Fruit fly (Drosophila melanogaster): Measurements from ENCODE around the gene SH3PX1.

SH3PX1 gene

DNA sequence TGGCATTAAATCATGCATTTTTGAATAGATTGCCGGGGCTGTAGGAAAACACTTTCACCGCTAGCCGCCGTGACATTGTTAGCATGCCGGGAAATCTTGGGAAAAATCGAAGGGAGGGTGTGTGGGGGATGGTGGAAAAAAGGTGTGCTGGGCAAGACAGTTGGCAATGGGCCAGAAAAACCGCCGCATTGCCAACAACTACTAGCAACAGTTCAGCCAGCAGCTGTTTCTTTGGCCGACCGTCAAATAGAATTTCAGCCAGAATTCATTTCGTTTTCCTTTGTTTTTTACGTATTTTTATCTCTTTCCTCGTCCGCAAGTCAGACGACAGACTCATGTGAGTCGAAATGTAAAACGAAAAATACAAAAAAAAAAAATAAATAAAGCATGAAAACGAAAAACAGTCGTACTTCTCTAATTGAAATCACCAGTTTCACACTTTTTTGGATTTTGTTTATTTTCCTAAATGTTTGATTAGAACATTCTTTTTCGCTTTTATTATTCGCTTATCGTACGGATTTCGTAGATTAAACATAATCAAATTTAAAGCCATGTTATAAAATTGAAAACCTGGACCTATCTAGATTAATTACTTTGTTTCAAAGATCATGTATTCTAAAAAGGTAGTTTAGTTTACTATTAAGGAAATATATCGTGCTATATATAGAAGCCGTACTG lies 22.7 kb downstream of the SH3PX1 start (continued):
- peak; percentile 73 for TF ChIP-seq Med (GFP tag)
- TF ChIP-seq Atf6 (GFP tag; IDR thresholded peaks at IDR 0.05) = peak; percentile 28; the same call in 1 of the 2 replicates
- no peak for TF ChIP-seq bbx (GFP tag; IDR thresholded peaks at IDR 0.05; ENCODE audit: partially characterized antibody)
- peak; percentile 76 for TF ChIP-seq CG15269 (tag; optimal IDR thresholded peaks at IDR 0.05)
- TF ChIP-seq CG1024 (GFP tag; IDR thresholded peaks at IDR 0.05) = no peak
- no peak for TF ChIP-seq TFAM (GFP tag; optimal IDR thresholded peaks at IDR 0.05)
- TF ChIP-seq aop (GFP tag; IDR thresholded peaks at IDR 0.05) = no peak
- no peak for TF ChIP-seq knrl (GFP tag; IDR thresholded peaks at IDR 0.05; ENCODE audit: partially characterized antibody)
- peak; percentile 62 for TF ChIP-seq row (GFP tag; IDR thresholded peaks at IDR 0.05)
- peak; percentile 11 for TF ChIP-seq CG9727 (GFP tag; optimal IDR thresholded peaks at IDR 0.05)
- TF ChIP-seq Lhr (GFP tag; optimal IDR thresholded peaks at IDR 0.05) = no peak
- 0 out of 2 replicates have a peak, but pooled peaks have one; percentile 8 for TF ChIP-seq MBD-R2 (GFP tag; IDR thresholded peaks at IDR 0.05)
- TF ChIP-seq CG17568 (GFP tag; optimal IDR thresholded peaks at IDR 0.05) = no peak
- TF ChIP-seq CG32532 (GFP tag; IDR thresholded peaks at IDR 0.05) = peak; percentile 50; the same call in 1 of the 2 replicates
- TF ChIP-seq crol (GFP tag; IDR thresholded peaks at IDR 0.05) = peak; percentile 65
- no peak for TF ChIP-seq CG15601 (tag; optimal IDR thresholded peaks at IDR 0.05)
- peak; percentile 30 for TF ChIP-seq nmo (GFP tag; optimal IDR thresholded peaks at IDR 0.05)
- TF ChIP-seq tx (GFP tag; optimal IDR thresholded peaks at IDR 0.05) = no peak
- TF ChIP-seq Drgx (GFP tag; IDR thresholded peaks at IDR 0.05) = no peak; the same call in 1 of the 2 replicates
- no peak for TF ChIP-seq ken (GFP tag; IDR thresholded peaks at IDR 0.05)
- TF ChIP-seq Side (GFP tag; optimal IDR thresholded peaks at IDR 0.05) = peak; percentile 5
- TF ChIP-seq nau (GFP tag; optimal IDR thresholded peaks at IDR 0.05) = peak; percentile 61
- TF ChIP-seq ro (GFP tag; IDR thresholded peaks at IDR 0.05) = no peak
- 0 out of 2 replicates have a peak, but pooled peaks have one; percentile 6 for TF ChIP-seq ap (GFP tag; IDR thresholded peaks at IDR 0.05)
- TF ChIP-seq ewg (GFP tag; optimal IDR thresholded peaks at IDR 0.05) = no peak
- no peak for TF ChIP-seq Dip2 (GFP tag; IDR thresholded peaks at IDR 0.05)
- no peak for TF ChIP-seq bsh (GFP tag; optimal IDR thresholded peaks at IDR 0.05)
- TF ChIP-seq Dfd (GFP tag; optimal IDR thresholded peaks at IDR 0.05) = no peak
- no peak for TF ChIP-seq H2.0 (GFP tag; IDR thresholded peaks at IDR 0.05)
- TF ChIP-seq unpg (GFP tag; optimal IDR thresholded peaks at IDR 0.05) = no peak
- no peak for TF ChIP-seq prd (optimal IDR thresholded peaks at IDR 0.05)
- TF ChIP-seq prd (GFP tag; IDR thresholded peaks at IDR 0.05) = peak; percentile 18; the same call in 1 of the 3 replicates
- peak; percentile 87 for TF ChIP-seq CG2120 (GFP tag; optimal IDR thresholded peaks at IDR 0.05)
- TF ChIP-seq yki (optimal IDR thresholded peaks at IDR 0.05) = no peak
- TF ChIP-seq stwl (tag; optimal IDR thresholded peaks at IDR 0.05) = no peak
- TF ChIP-seq Kr (GFP tag; optimal IDR thresholded peaks at IDR 0.05) = no peak
- TF ChIP-seq Ravus (GFP tag; IDR thresholded peaks at IDR 0.05) = no peak
- peak; percentile 33 for TF ChIP-seq mam (GFP tag; optimal IDR thresholded peaks at IDR 0.05)
- TF ChIP-seq eyg (GFP tag; optimal IDR thresholded peaks at IDR 0.05) = no peak
- no peak for TF ChIP-seq Nf-YA (GFP tag; IDR thresholded peaks at IDR 0.05)
- TF ChIP-seq BtbVII (GFP tag; optimal IDR thresholded peaks at IDR 0.05) = peak; percentile 18
- TF ChIP-seq CG34224 (GFP tag; IDR thresholded peaks at IDR 0.05; ENCODE audit: partially characterized antibody) = no peak
- peak; percentile 87 for TF ChIP-seq CG12769 (tag; optimal IDR thresholded peaks at IDR 0.05)
- TF ChIP-seq CG11093 (GFP tag; IDR thresholded peaks at IDR 0.05) = no peak
- TF ChIP-seq org-1 (GFP tag; optimal IDR thresholded peaks at IDR 0.05) = peak; percentile 18
- TF ChIP-seq CG6854 (GFP tag; optimal IDR thresholded peaks at IDR 0.05) = no peak
- TF ChIP-seq CG18599 (GFP tag; optimal IDR thresholded peaks at IDR 0.05) = peak; percentile 73
- peak; percentile 18 for TF ChIP-seq tap (tag; optimal IDR thresholded peaks at IDR 0.05)
- peak; percentile 40 for TF ChIP-seq lilli (GFP tag; optimal IDR thresholded peaks at IDR 0.05)
- TF ChIP-seq pnt (GFP tag; optimal IDR thresholded peaks at IDR 0.05) = no peak
- TF ChIP-seq grau (tag; optimal IDR thresholded peaks at IDR 0.05) = peak; percentile 91

All from whole organism, embryonic.